Worm (Caenorhabditis elegans): Measurements from ENCODE around the gene srj-22.
A peak's percentile ranks its signal among the peaks of the same experiment; 100 is the strongest.

The srj-22 gene

ce11 chrV:10720876-10721275, 22.7 kb downstream of the srj-22 start:
- no peak for TF ChIP-seq mdl-1 (tag; optimal IDR thresholded peaks at IDR 0.05)
- no peak for TF ChIP-seq egl-27 (tag; optimal IDR thresholded peaks at IDR 0.05)
- TF ChIP-seq egl-5 (tag; optimal IDR thresholded peaks at IDR 0.05) = peak; percentile 73
- no peak for TF ChIP-seq elt-3 (tag; optimal IDR thresholded peaks at IDR 0.05)
- peak; percentile 1 for TF ChIP-seq nfya-1 (tag; optimal IDR thresholded peaks at IDR 0.05; ENCODE audit: insufficient read depth)
- TF ChIP-seq nhr-28 (tag; optimal IDR thresholded peaks at IDR 0.05) = no peak
- TF ChIP-seq daf-12 (tag; optimal IDR thresholded peaks at IDR 0.05) = no peak
- TF ChIP-seq snpc-4 (tag; optimal IDR thresholded peaks at IDR 0.05) = no peak
- TF ChIP-seq R02D3.7 (tag; optimal IDR thresholded peaks at IDR 0.05) = no peak
- no peak for TF ChIP-seq ZK546.5 (tag; optimal IDR thresholded peaks at IDR 0.05)
- TF ChIP-seq nhr-11 (tag; optimal IDR thresholded peaks at IDR 0.05) = no peak
- no peak for TF ChIP-seq fos-1 (tag; optimal IDR thresholded peaks at IDR 0.05)
- peak; percentile 31 for TF ChIP-seq nhr-25 (tag; optimal IDR thresholded peaks at IDR 0.05)
- no peak for TF ChIP-seq nhr-76 (tag; optimal IDR thresholded peaks at IDR 0.05)

DNA sequence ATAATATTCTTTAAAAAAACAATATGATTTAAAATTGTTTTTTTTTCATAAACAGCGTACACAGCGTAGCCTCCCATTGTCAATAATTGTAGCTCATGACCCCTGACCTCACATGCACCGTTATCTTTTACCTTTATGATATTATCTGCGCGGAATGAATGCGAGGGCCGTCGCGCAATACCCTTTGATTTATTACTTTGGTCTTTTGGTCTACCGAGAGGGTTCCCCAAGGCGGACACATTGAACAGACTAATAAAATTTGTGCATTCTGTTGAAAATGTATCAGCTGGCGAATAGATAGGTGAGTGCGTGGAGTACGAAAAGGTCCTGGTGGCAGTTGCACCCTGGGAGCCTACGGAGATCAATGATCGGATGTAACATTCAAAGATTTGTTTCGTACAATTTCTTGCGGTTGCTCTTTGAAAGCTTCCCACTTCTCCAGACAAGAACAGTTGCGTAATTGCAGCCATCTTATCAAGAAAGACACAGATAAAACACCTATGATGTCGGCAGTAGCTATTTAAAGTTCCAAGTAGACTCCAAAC, 23.2 kb downstream of the srj-22 start:
- TF ChIP-seq elt-2 (tag; optimal IDR thresholded peaks at IDR 0.05) (peak; percentile 24), mdl-1 (tag; optimal IDR thresholded peaks at IDR 0.05) (no peak), eor-1 (tag; optimal IDR thresholded peaks at IDR 0.05) (no peak), aly-2 (tag; optimal IDR thresholded peaks at IDR 0.05) (no peak), nhr-23 (tag; optimal IDR thresholded peaks at IDR 0.05) (no peak), ztf-4 (tag; optimal IDR thresholded peaks at IDR 0.05) (no peak), nhr-77 (tag; optimal IDR thresholded peaks at IDR 0.05) (no peak), daf-12 (tag; optimal IDR thresholded peaks at IDR 0.05) (no peak), egl-5 (tag; optimal IDR thresholded peaks at IDR 0.05) (no peak), ceh-9 (tag; optimal IDR thresholded peaks at IDR 0.05) (no peak), nhr-76 (tag; optimal IDR thresholded peaks at IDR 0.05) (no peak), nhr-237 (tag; optimal IDR thresholded peaks at IDR 0.05) (no peak), lin-39 (tag; optimal IDR thresholded peaks at IDR 0.05) (peak; percentile 49), zag-1 (tag; optimal IDR thresholded peaks at IDR 0.05) (no peak), elt-1 (tag; optimal IDR thresholded peaks at IDR 0.05) (no peak), jun-1 (tag; optimal IDR thresholded peaks at IDR 0.05) (peak; percentile 5), nhr-43 (tag; optimal IDR thresholded peaks at IDR 0.05; ENCODE audit: poor library complexity, severe bottlenecking) (peak; percentile 4), ceh-16 (tag; optimal IDR thresholded peaks at IDR 0.05) (no peak)

DNA sequence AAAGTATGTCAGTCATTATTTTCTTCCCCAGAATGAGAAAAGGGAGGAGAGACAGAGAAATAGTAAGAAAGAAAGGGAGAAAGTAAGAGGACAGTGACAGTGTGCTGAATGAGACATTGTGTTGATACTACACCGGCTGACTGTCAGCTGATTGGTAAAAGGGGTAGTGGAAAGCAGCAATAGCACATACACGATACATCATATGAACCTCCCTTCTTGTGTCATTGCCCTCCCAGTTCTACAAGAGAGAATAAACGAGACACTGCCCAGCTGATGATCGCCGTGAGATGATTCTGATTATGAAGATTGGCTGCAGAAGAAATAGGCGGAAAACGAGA, 23.7 kb downstream of the srj-22 start:
- TF ChIP-seq aly-2 (tag; optimal IDR thresholded peaks at IDR 0.05) = no peak
- no peak for TF ChIP-seq R02D3.7 (tag; optimal IDR thresholded peaks at IDR 0.05)
- no peak for TF ChIP-seq ztf-11 (tag; optimal IDR thresholded peaks at IDR 0.05)
- TF ChIP-seq snpc-4 (tag; optimal IDR thresholded peaks at IDR 0.05) = peak; percentile 18
- TF ChIP-seq eor-1 (tag; optimal IDR thresholded peaks at IDR 0.05) = no peak
- TF ChIP-seq pqm-1 (tag; optimal IDR thresholded peaks at IDR 0.05) = peak; percentile 40
- no peak for TF ChIP-seq egl-27 (tag; optimal IDR thresholded peaks at IDR 0.05)
- peak; percentile 80 for TF ChIP-seq nhr-25 (tag; optimal IDR thresholded peaks at IDR 0.05)
- peak; percentile 22 for TF ChIP-seq lsy-12 (tag; optimal IDR thresholded peaks at IDR 0.05)
- TF ChIP-seq elt-3 (tag; optimal IDR thresholded peaks at IDR 0.05) = no peak
- no peak for TF ChIP-seq nhr-237 (tag; optimal IDR thresholded peaks at IDR 0.05)
- TF ChIP-seq lin-15B (tag; optimal IDR thresholded peaks at IDR 0.05) = no peak
- TF ChIP-seq egl-5 (tag; optimal IDR thresholded peaks at IDR 0.05) = peak; percentile 58
- no peak for TF ChIP-seq elt-1 (tag; optimal IDR thresholded peaks at IDR 0.05)
- TF ChIP-seq fkh-10 (GFP tag; optimal IDR thresholded peaks at IDR 0.05) = no peak
- no peak for TF ChIP-seq nhr-76 (tag; optimal IDR thresholded peaks at IDR 0.05)
- TF ChIP-seq nhr-12 (tag; optimal IDR thresholded peaks at IDR 0.05) = no peak
- TF ChIP-seq lin-39 (tag; optimal IDR thresholded peaks at IDR 0.05) = peak; percentile 48
- TF ChIP-seq hmg-11 (tag; optimal IDR thresholded peaks at IDR 0.05) = no peak
- TF ChIP-seq ceh-82 (tag; optimal IDR thresholded peaks at IDR 0.05) = no peak
- TF ChIP-seq unc-62 (GFP tag; optimal IDR thresholded peaks at IDR 0.05) = peak; percentile 8
- no peak for TF ChIP-seq unc-39 (tag; optimal IDR thresholded peaks at IDR 0.05)
- TF ChIP-seq ama-1 (optimal IDR thresholded peaks at IDR 0.05) = no peak
- no peak for TF ChIP-seq tbx-2 (tag; optimal IDR thresholded peaks at IDR 0.05)
- no peak for TF ChIP-seq nhr-28 (tag; optimal IDR thresholded peaks at IDR 0.05)
- TF ChIP-seq nhr-67 (tag; optimal IDR thresholded peaks at IDR 0.05) = no peak
- TF ChIP-seq ceh-9 (tag; optimal IDR thresholded peaks at IDR 0.05) = no peak
- TF ChIP-seq nhr-77 (tag; optimal IDR thresholded peaks at IDR 0.05) = no peak
- TF ChIP-seq fos-1 (tag; optimal IDR thresholded peaks at IDR 0.05) = no peak
- peak; percentile 80 for TF ChIP-seq pha-4 (tag; optimal IDR thresholded peaks at IDR 0.05)
- peak; percentile 22 for TF ChIP-seq nfya-1 (tag; optimal IDR thresholded peaks at IDR 0.05; ENCODE audit: insufficient read depth)
- TF ChIP-seq ceh-28 (tag; optimal IDR thresholded peaks at IDR 0.05) = no peak
- TF ChIP-seq ceh-16 (tag; optimal IDR thresholded peaks at IDR 0.05) = no peak
- TF ChIP-seq zag-1 (tag; optimal IDR thresholded peaks at IDR 0.05) = no peak
- peak; percentile 70 for TF ChIP-seq elt-2 (tag; optimal IDR thresholded peaks at IDR 0.05)
- TF ChIP-seq ZK546.5 (tag; optimal IDR thresholded peaks at IDR 0.05) = no peak
- TF ChIP-seq mdl-1 (tag; optimal IDR thresholded peaks at IDR 0.05) = peak; percentile 53
- TF ChIP-seq nhr-23 (tag; optimal IDR thresholded peaks at IDR 0.05) = peak; percentile 83
- peak; percentile 52 for TF ChIP-seq mml-1 (tag; optimal IDR thresholded peaks at IDR 0.05)
- no peak for TF ChIP-seq fkh-2 (tag; optimal IDR thresholded peaks at IDR 0.05)
- TF ChIP-seq daf-12 (tag; optimal IDR thresholded peaks at IDR 0.05) = no peak
- TF ChIP-seq skn-1 (tag; optimal IDR thresholded peaks at IDR 0.05) = peak; percentile 59
- peak; percentile 77 for TF ChIP-seq nhr-43 (tag; optimal IDR thresholded peaks at IDR 0.05; ENCODE audit: poor library complexity, severe bottlenecking)
- no peak for TF ChIP-seq ztf-4 (tag; optimal IDR thresholded peaks at IDR 0.05)

Data from whole organism, L3 larva.